Fruit fly (Drosophila melanogaster): ENCODE data around the gene ko.

The ko gene

DNA sequence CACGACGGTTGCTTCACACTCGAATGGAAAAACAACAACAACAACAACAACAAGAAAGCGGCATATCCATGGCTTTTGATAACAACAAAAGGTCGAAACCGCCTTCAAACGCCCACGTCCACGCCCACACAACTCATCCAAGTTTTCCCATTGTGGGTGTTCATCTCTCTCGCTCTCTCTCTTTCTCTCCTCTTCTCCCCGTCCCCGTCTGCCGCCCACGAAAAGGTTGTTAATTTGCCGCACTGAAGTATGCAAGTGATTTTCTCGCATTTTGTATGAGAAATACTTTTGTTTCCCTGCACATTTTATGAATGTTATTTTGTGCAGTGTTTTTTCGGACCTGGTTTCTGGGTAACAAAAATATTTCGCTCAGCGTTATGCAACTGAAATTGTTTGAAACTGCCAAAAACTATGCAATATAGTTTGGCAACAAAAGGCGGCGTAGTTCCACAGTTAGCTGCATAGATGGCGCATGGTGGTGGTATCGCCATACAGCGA lies 81.5 kb downstream of the ko start (continued):
- TF ChIP-seq Gug (GFP tag; IDR thresholded peaks at IDR 0.05) (no peak), emc (GFP tag; optimal IDR thresholded peaks at IDR 0.05) (no peak), CG3163 (GFP tag; optimal IDR thresholded peaks at IDR 0.05) (peak; percentile 60), dpn (GFP tag; optimal IDR thresholded peaks at IDR 0.05) (peak in 1 of 2 experiments; percentile 24), CG13624 (GFP tag; optimal IDR thresholded peaks at IDR 0.05) (peak; percentile 40), Aef1 (GFP tag; IDR thresholded peaks at IDR 0.05) (no peak), CG34376 (GFP tag; optimal IDR thresholded peaks at IDR 0.05) (peak; percentile 38), Hr78 (GFP tag; optimal IDR thresholded peaks at IDR 0.05) (no peak), sd (tag; optimal IDR thresholded peaks at IDR 0.05) (peak; percentile 85), Pdp1 (GFP tag; optimal IDR thresholded peaks at IDR 0.05) (peak in 1 of 2 experiments; percentile 93), tap (tag; optimal IDR thresholded peaks at IDR 0.05) (no peak), lab (GFP tag; optimal IDR thresholded peaks at IDR 0.05) (peak; percentile 4), Sox102F (GFP tag; optimal IDR thresholded peaks at IDR 0.05) (no peak), grn (GFP tag; optimal IDR thresholded peaks at IDR 0.05) (no peak), CG13287 (GFP tag; IDR thresholded peaks at IDR 0.05; ENCODE audit: partially characterized antibody) (peak; percentile 58), CG33557 (GFP tag; optimal IDR thresholded peaks at IDR 0.05) (no peak), CG17186 (GFP tag; optimal IDR thresholded peaks at IDR 0.05) (no peak), Oaz (GFP tag; IDR thresholded peaks at IDR 0.05) (no peak), sna (GFP tag; IDR thresholded peaks at IDR 0.05; ENCODE audit: partially characterized antibody) (0 out of 2 replicates have a peak, but pooled peaks have one; percentile 33), CG6683 (GFP tag; optimal IDR thresholded peaks at IDR 0.05) (no peak), CG13894 (tag; optimal IDR thresholded peaks at IDR 0.05) (peak; percentile 16), B-H2 (GFP tag; optimal IDR thresholded peaks at IDR 0.05) (peak; percentile 55), Tbp (GFP tag; optimal IDR thresholded peaks at IDR 0.05) (peak; percentile 69), zfh2 (GFP tag; optimal IDR thresholded peaks at IDR 0.05) (peak; percentile 1), CG32532 (GFP tag; IDR thresholded peaks at IDR 0.05) (peak; percentile 62), CG10274 (GFP tag; optimal IDR thresholded peaks at IDR 0.05) (no peak), CG12769 (tag; optimal IDR thresholded peaks at IDR 0.05) (peak; percentile 90), CG13775 (GFP tag; optimal IDR thresholded peaks at IDR 0.05) (no peak), fru (optimal IDR thresholded peaks at IDR 0.05) (no peak), z (GFP tag; IDR thresholded peaks at IDR 0.05) (no peak), ro (GFP tag; IDR thresholded peaks at IDR 0.05) (no peak), lbe (GFP tag; optimal IDR thresholded peaks at IDR 0.05) (no peak), rib (GFP tag; IDR thresholded peaks at IDR 0.05) (no peak), CG7556 (GFP tag; optimal IDR thresholded peaks at IDR 0.05) (no peak), ash1 (GFP tag; optimal IDR thresholded peaks at IDR 0.05) (no peak), chn (GFP tag; optimal IDR thresholded peaks at IDR 0.05) (peak; percentile 84), lov (optimal IDR thresholded peaks at IDR 0.05) (no peak), lov (GFP tag; IDR thresholded peaks at IDR 0.05) (no peak), kay (GFP tag; optimal IDR thresholded peaks at IDR 0.05) (no peak), croc (GFP tag; conservative IDR thresholded peaks at IDR 0.05) (no peak), CG9609 (GFP tag; optimal IDR thresholded peaks at IDR 0.05) (peak; percentile 22), trem (tag; optimal IDR thresholded peaks at IDR 0.05) (peak; percentile 12), her (GFP tag; optimal IDR thresholded peaks at IDR 0.05) (peak; percentile 65), CG1529 (GFP tag; optimal IDR thresholded peaks at IDR 0.05) (no peak), CG4730 (GFP tag; IDR thresholded peaks at IDR 0.05) (no peak), Dref (GFP tag; IDR thresholded peaks at IDR 0.05) (no peak), CG5180 (GFP tag; optimal IDR thresholded peaks at IDR 0.05) (peak; percentile 34), CG7839 (tag; optimal IDR thresholded peaks at IDR 0.05) (peak; percentile 20), gsb (GFP tag; IDR thresholded peaks at IDR 0.05) (no peak), CG7963 (GFP tag; IDR thresholded peaks at IDR 0.05; ENCODE audit: partially characterized antibody) (no peak), CG7928 (GFP tag; optimal IDR thresholded peaks at IDR 0.05) (no peak)
